Fruit fly (Drosophila melanogaster): Measurements from ENCODE around the gene Fancm.

Gene Fancm

dm6 chr3R:21493580-21494257 lies 11.6 kb downstream of the Fancm start (continued):
- TF ChIP-seq Blimp-1 (GFP tag; optimal IDR thresholded peaks at IDR 0.05), result peak; percentile 63
- TF ChIP-seq Nf-YC (tag; optimal IDR thresholded peaks at IDR 0.05), result peak; percentile 37
- TF ChIP-seq GATAe (GFP tag; conservative IDR thresholded peaks at IDR 0.05), result no peak
- TF ChIP-seq PHDP (tag; optimal IDR thresholded peaks at IDR 0.05), result no peak
- TF ChIP-seq CG4730 (GFP tag; IDR thresholded peaks at IDR 0.05), result 0 out of 2 replicates have a peak, but pooled peaks have one; percentile 8
- TF ChIP-seq lmd (GFP tag; IDR thresholded peaks at IDR 0.05), result peak; percentile 69
- no peak for TF ChIP-seq CG12769 (tag; optimal IDR thresholded peaks at IDR 0.05)
- no peak for TF ChIP-seq Deaf1 (tag; optimal IDR thresholded peaks at IDR 0.05)
- TF ChIP-seq gro (GFP tag; optimal IDR thresholded peaks at IDR 0.05), result no peak
- peak; percentile 30 for TF ChIP-seq CG10267 (tag; optimal IDR thresholded peaks at IDR 0.05)
- no peak for TF ChIP-seq al (GFP tag; IDR thresholded peaks at IDR 0.05)
- TF ChIP-seq NK7.1 (GFP tag; optimal IDR thresholded peaks at IDR 0.05), result no peak
- no peak for TF ChIP-seq trh (GFP tag; optimal IDR thresholded peaks at IDR 0.05)
- no peak for TF ChIP-seq Ssrp (tag; optimal IDR thresholded peaks at IDR 0.05)
- no peak for TF ChIP-seq CG2129 (GFP tag; IDR thresholded peaks at IDR 0.05; ENCODE audit: partially characterized antibody)
- no peak for TF ChIP-seq dimm (GFP tag; IDR thresholded peaks at IDR 0.05)
- TF ChIP-seq otp (GFP tag; IDR thresholded peaks at IDR 0.05), result no peak
- 0 out of 3 replicates have a peak, but pooled peaks have one; percentile 33 for TF ChIP-seq CG7357 (GFP tag; IDR thresholded peaks at IDR 0.05)
- no peak for TF ChIP-seq slp2 (GFP tag; optimal IDR thresholded peaks at IDR 0.05)
- TF ChIP-seq CG11695 (GFP tag; IDR thresholded peaks at IDR 0.05), result peak; percentile 55; the same call in 1 of the 3 replicates
- TF ChIP-seq dan (GFP tag; IDR thresholded peaks at IDR 0.05), result no peak
- no peak; the same call in 1 of the 2 replicates for TF ChIP-seq wor (GFP tag; IDR thresholded peaks at IDR 0.05)
- no peak for TF ChIP-seq CG3838 (GFP tag; optimal IDR thresholded peaks at IDR 0.05)
- peak; percentile 23 for TF ChIP-seq ind (GFP tag; optimal IDR thresholded peaks at IDR 0.05)
- no peak for TF ChIP-seq HLH4C (GFP tag; IDR thresholded peaks at IDR 0.05; ENCODE audit: partially characterized antibody)
- no peak for TF ChIP-seq CG17186 (GFP tag; optimal IDR thresholded peaks at IDR 0.05)
- peak; percentile 20; the same call in 1 of the 2 replicates for TF ChIP-seq peb (GFP tag; IDR thresholded peaks at IDR 0.05)
- peak; percentile 24 for TF ChIP-seq CG8388 (GFP tag; optimal IDR thresholded peaks at IDR 0.05)
- no peak for TF ChIP-seq CG12744 (GFP tag; optimal IDR thresholded peaks at IDR 0.05)
- TF ChIP-seq danr (GFP tag; IDR thresholded peaks at IDR 0.05), result no peak
- no peak for TF ChIP-seq Dip3 (GFP tag; optimal IDR thresholded peaks at IDR 0.05)
- TF ChIP-seq Hr51 (GFP tag; optimal IDR thresholded peaks at IDR 0.05), result no peak
- TF ChIP-seq CG10366 (GFP tag; IDR thresholded peaks at IDR 0.05), result peak; percentile 23; the same call in 1 of the 2 replicates
- peak; percentile 38 for TF ChIP-seq fd96Cb (tag; optimal IDR thresholded peaks at IDR 0.05)
- TF ChIP-seq CG12104 (GFP tag; optimal IDR thresholded peaks at IDR 0.05), result no peak
- 0 out of 2 replicates have a peak, but pooled peaks have one; percentile 17 for TF ChIP-seq onecut (GFP tag; IDR thresholded peaks at IDR 0.05)
- TF ChIP-seq seq (GFP tag; IDR thresholded peaks at IDR 0.05), result no peak; the same call in 1 of the 2 replicates
- TF ChIP-seq run (tag; optimal IDR thresholded peaks at IDR 0.05), result no peak
- TF ChIP-seq Atf-2 (GFP tag; optimal IDR thresholded peaks at IDR 0.05), result no peak
- peak; percentile 57 for TF ChIP-seq tgo (GFP tag; IDR thresholded peaks at IDR 0.05)
- TF ChIP-seq CG8478 (optimal IDR thresholded peaks at IDR 0.05), result no peak
- TF ChIP-seq row (GFP tag; IDR thresholded peaks at IDR 0.05), result peak; percentile 52
- no peak for TF ChIP-seq CG15269 (tag; optimal IDR thresholded peaks at IDR 0.05)
- TF ChIP-seq CG6654 (GFP tag; optimal IDR thresholded peaks at IDR 0.05), result peak; percentile 3
- TF ChIP-seq Elba2 (GFP tag; optimal IDR thresholded peaks at IDR 0.05), result no peak
- TF ChIP-seq vnd (GFP tag; IDR thresholded peaks at IDR 0.05; ENCODE audit: partially characterized antibody), result no peak
- TF ChIP-seq Awh (GFP tag; IDR thresholded peaks at IDR 0.05), result peak; percentile 48
- TF ChIP-seq slbo (GFP tag; IDR thresholded peaks at IDR 0.05), result 0 out of 2 replicates have a peak, but pooled peaks have one; percentile 5
- TF ChIP-seq Fer2 (tag; optimal IDR thresholded peaks at IDR 0.05), result no peak
- no peak for TF ChIP-seq Nf-YB (GFP tag; optimal IDR thresholded peaks at IDR 0.05)

Data from whole organism, embryonic.